Fruit fly (Drosophila melanogaster) Kc167 (cell line): ENCODE results near the gene Slu7.

Source experiments
- Myc ChIP-seq: fragments of >200 bp; optimal IDR thresholded peaks from 2 replicates; lab custom pipeline; 2017; ENCODE audit warnings: missing external identifiers
- Sin3A ChIP-seq: fragments of >200 bp; optimal IDR thresholded peaks from 2 replicates; lab custom pipeline; 2018; ENCODE audit warnings: missing external identifiers
- h ChIP-seq: fragments of >200 bp; optimal IDR thresholded peaks from 3 replicates; lab custom pipeline; 2018; ENCODE audit warnings: missing external identifiers
- insv ChIP-seq: fragments of >200 bp; optimal IDR thresholded peaks from 3 replicates; lab custom pipeline; 2018; ENCODE audit warnings: missing external identifiers
- psq ChIP-seq: fragments of >200 bp; optimal IDR thresholded peaks from 2 replicates; lab custom pipeline; 2017; ENCODE audit warnings: missing external identifiers
- ttk ChIP-seq: sonication (Bioruptor generic); optimal IDR thresholded peaks from 2 replicates; lab custom pipeline; 2017; ENCODE audit warnings: missing external identifiers

- TF ChIP-seq insv (lab: Kevin White, UChicago) (no peak), Myc (lab: Kevin White, UChicago) (no peak), psq (lab: Kevin White, UChicago) (no peak), h (lab: Kevin White, UChicago) (no peak), Sin3A (lab: Kevin White, UChicago) (no peak), ttk (no peak)
Measured at dm6 chr3R:29011144-29011543, 27.7 kb downstream of the Slu7 start.
